Worm (Caenorhabditis elegans): ENCODE results near the gene H08J19.1.

H08J19.1 gene

DNA sequence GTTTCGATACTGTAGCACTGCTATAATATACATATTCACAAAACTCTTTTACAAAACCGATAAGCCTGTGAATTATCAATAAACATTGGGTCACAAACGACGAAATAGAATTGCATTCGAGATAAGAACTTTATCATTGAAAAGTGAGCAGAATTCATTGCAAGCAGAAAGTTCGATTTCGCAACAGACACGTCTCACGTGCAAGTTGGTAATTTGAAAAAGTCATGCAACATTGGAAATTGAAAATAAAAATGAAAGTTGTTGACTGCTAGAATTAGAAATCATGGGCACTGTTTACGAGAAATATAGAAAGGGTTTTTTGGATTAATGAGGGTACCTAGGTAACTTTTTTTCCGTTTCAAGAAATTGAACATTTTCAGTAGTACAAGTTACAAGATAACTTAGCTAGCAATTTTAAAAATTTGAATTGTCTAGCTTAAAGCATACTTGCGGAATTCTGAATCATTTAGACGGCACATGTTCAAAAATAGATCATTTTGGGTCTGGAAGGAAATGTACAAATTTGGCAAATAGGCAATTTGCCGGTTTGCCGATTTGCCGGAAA, 32.1 kb upstream of the H08J19.1 start (continued):
- peak; percentile 50 for TF ChIP-seq chd-7 (tag; optimal IDR thresholded peaks at IDR 0.05)
- no peak for TF ChIP-seq cebp-2 (GFP tag; IDR thresholded peaks at IDR 0.05)
- no peak for TF ChIP-seq mes-4 (tag; optimal IDR thresholded peaks at IDR 0.05)
- TF ChIP-seq egl-18 (GFP tag; IDR thresholded peaks at IDR 0.05) = no peak
- TF ChIP-seq sea-2 (GFP tag; IDR thresholded peaks at IDR 0.05) = no peak
- no peak for TF ChIP-seq ceh-58 (GFP tag; IDR thresholded peaks at IDR 0.05)
- no peak for TF ChIP-seq rpc-1 (optimal IDR thresholded peaks at IDR 0.05)
- TF ChIP-seq rpc-1 (tag; optimal IDR thresholded peaks at IDR 0.05) = no peak
- TF ChIP-seq F49E8.2 (tag; optimal IDR thresholded peaks at IDR 0.05; ENCODE audit: insufficient read depth) = no peak
- no peak for TF ChIP-seq snpc-4 (GFP tag; optimal IDR thresholded peaks at IDR 0.05)
- TF ChIP-seq snpc-4 (tag; optimal IDR thresholded peaks at IDR 0.05) = peak in 3 of 4 experiments; percentile 35 to 66 (median 41)
- no peak for TF ChIP-seq lsy-27 (tag; optimal IDR thresholded peaks at IDR 0.05; ENCODE audit: borderline replicate concordance, insufficient read depth)
- 0 out of 2 replicates have a peak, but pooled peaks have one; percentile 41 for TF ChIP-seq pbrm-1 (GFP tag; IDR thresholded peaks at IDR 0.05)
- no peak for TF ChIP-seq unc-130 (GFP tag; optimal IDR thresholded peaks at IDR 0.05)
- no peak for TF ChIP-seq zim-3 (tag; optimal IDR thresholded peaks at IDR 0.05)
- peak; percentile 24; the same call in 1 of the 2 replicates for TF ChIP-seq Y56A3A.18 (GFP tag; IDR thresholded peaks at IDR 0.05)
- peak; percentile 38 for TF ChIP-seq K12H6.12 (tag; optimal IDR thresholded peaks at IDR 0.05)
- TF ChIP-seq F39B2.1 (GFP tag; IDR thresholded peaks at IDR 0.05) = no peak
- peak; percentile 51; the same call in 1 of the 2 replicates for TF ChIP-seq C06A6.2 (GFP tag; conservative IDR thresholded peaks at IDR 0.05)
- TF ChIP-seq nhr-90 (tag; optimal IDR thresholded peaks at IDR 0.05) = peak; percentile 68
- peak; percentile 20; the same call in 1 of the 2 replicates for TF ChIP-seq hmg-1.2 (GFP tag; IDR thresholded peaks at IDR 0.05)
- no peak for TF ChIP-seq somi-1 (GFP tag; optimal IDR thresholded peaks at IDR 0.05)
- no peak for TF ChIP-seq ceh-91 (GFP tag; IDR thresholded peaks at IDR 0.05)
- TF ChIP-seq Y53F4B.3 (GFP tag; IDR thresholded peaks at IDR 0.05) = no peak
- no peak for TF ChIP-seq rec-8 (tag; optimal IDR thresholded peaks at IDR 0.05)
- no peak for TF ChIP-seq madf-8 (GFP tag; conservative IDR thresholded peaks at IDR 0.05)
- TF ChIP-seq him-1 (tag; optimal IDR thresholded peaks at IDR 0.05) = no peak
- no peak for TF ChIP-seq bed-2 (GFP tag; IDR thresholded peaks at IDR 0.05)
- no peak for TF ChIP-seq zfh-2 (GFP tag; conservative IDR thresholded peaks at IDR 0.05)
- no peak for TF ChIP-seq C17E4.6 (GFP tag; IDR thresholded peaks at IDR 0.05)
- TF ChIP-seq ztf-26 (tag; optimal IDR thresholded peaks at IDR 0.05) = peak; percentile 15

DNA sequence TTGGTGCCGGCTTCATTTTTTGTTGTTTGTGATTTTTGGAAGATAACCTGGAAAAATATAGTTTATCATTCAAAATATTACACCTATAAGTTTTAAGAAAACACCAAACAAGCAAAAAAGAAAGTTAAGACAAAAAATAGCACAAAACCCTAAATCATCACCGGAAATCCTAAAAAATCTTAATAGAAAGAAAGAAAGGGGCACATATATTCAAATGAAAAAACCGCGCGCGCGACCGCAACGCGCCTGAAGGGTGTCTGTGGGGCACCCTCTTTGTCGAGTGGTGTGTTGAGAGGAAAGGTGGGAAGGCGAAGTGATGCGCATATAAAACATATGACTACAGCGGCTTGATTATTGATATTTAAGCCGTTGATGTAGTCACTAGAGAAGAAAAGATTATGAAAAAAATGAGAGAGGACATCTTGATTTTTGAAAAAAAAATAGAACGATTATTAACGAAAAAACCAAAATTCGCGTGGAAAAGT, 29.0 kb upstream of the H08J19.1 start, which contains the start of gene K09E9.3:
Gene K09E9.3, minus strand, starts transcription at position 51 of the 485 bp plus-strand sequence.
- TF ChIP-seq T07F8.4 (tag; optimal IDR thresholded peaks at IDR 0.05) (no peak), hmg-1.2 (GFP tag; IDR thresholded peaks at IDR 0.05) (peak; percentile 23; the same call in 1 of the 2 replicates)

DNA sequence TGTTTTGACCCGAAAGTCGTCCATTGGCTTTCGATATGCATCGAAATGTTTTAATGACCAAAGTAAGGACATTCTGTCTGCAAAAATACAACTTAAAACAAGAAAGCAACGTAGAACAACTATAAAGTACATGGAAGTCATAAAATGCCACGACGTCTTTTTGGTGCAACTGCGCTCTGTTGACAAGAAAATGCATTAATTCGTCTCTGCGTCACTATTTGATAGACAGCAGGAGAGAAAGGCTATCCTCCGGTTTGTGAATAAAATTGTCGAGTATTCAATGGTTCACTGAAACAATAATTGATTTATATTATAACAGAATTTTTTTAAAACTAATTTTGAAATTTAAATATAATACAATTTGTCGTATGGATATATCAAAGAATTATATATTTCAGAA, 26.3 kb upstream of the H08J19.1 start, which contains the start of gene ergi-3:
Gene ergi-3, minus strand, starts transcription at position 311 of the 400 bp plus-strand sequence.
- TF ChIP-seq mcd-1 (GFP tag; IDR thresholded peaks at IDR 0.05) = peak; percentile 78
- TF ChIP-seq cebp-1 (GFP tag; IDR thresholded peaks at IDR 0.05) = no peak
- peak; percentile 26 for TF ChIP-seq cebp-1 (tag; optimal IDR thresholded peaks at IDR 0.05)
- TF ChIP-seq nhr-80 (tag; optimal IDR thresholded peaks at IDR 0.05) = peak; percentile 75
- peak; percentile 53 for TF ChIP-seq attf-5 (GFP tag; optimal IDR thresholded peaks at IDR 0.05)
- peak; percentile 93 to 94 for TF ChIP-seq let-607 (tag; optimal IDR thresholded peaks at IDR 0.05)
- no peak for TF ChIP-seq attf-3 (GFP tag; conservative IDR thresholded peaks at IDR 0.05)
- TF ChIP-seq nhr-120 (GFP tag; IDR thresholded peaks at IDR 0.05) = no peak
- peak; percentile 32 for TF ChIP-seq F23B12.7 (tag; optimal IDR thresholded peaks at IDR 0.05; ENCODE audit: insufficient read depth)
- no peak for TF ChIP-seq snpc-4 (GFP tag; optimal IDR thresholded peaks at IDR 0.05)
- TF ChIP-seq snpc-4 (tag; optimal IDR thresholded peaks at IDR 0.05) = peak in 1 of 4 experiments; percentile 37
- TF ChIP-seq K12H6.12 (tag; optimal IDR thresholded peaks at IDR 0.05) = peak; percentile 11
